Fruit fly (Drosophila melanogaster) whole organism, embryonic: ENCODE measurements around the gene KP78b.
A peak's percentile ranks its signal among the peaks of the same experiment; 100 is the strongest.

ENCODE experiments used
- CG11247 ChIP-seq: fragments of 200-800 bp; sonication (Bioruptor generic); IDR thresholded peaks from 2 replicates; pipeline ENCODE4 v1.3.6; 2022; ENCODE audit warnings: missing biosample characterization, missing genetic modification characterization
- CG12744 ChIP-seq: fragments of 200-800 bp; sonication (Bioruptor generic); optimal IDR thresholded peaks from 2 replicates; lab custom pipeline; 2016; ENCODE audit warnings: missing biosample characterization, missing genetic modification characterization
- CG13775 ChIP-seq: fragments of 200-800 bp; sonication (Bioruptor generic); optimal IDR thresholded peaks from 3 replicates; lab custom pipeline; 2017; ENCODE audit warnings: missing biosample characterization, mild to moderate bottlenecking, missing genetic modification characterization
- CG13894 ChIP-seq: fragments of 200-800 bp; sonication (Bioruptor generic); optimal IDR thresholded peaks from 3 replicates; lab custom pipeline; 2018; ENCODE audit warnings: missing biosample characterization, mild to moderate bottlenecking, missing genetic modification characterization, moderate library complexity
- CG15479 ChIP-seq: fragments of 200-800 bp; sonication (Bioruptor generic); optimal IDR thresholded peaks from 3 replicates; lab custom pipeline; 2019; ENCODE audit warnings: missing biosample characterization, mild to moderate bottlenecking, missing genetic modification characterization, moderate library complexity
- CG17328 ChIP-seq: fragments of 200-800 bp; sonication (Bioruptor generic); IDR thresholded peaks from 2 replicates; pipeline ENCODE4 v1.3.6; 2022; ENCODE audit warnings: missing biosample characterization, missing genetic modification characterization
- CG31388 ChIP-seq: fragments of 200-800 bp; sonication (Bioruptor generic); optimal IDR thresholded peaks from 2 replicates; lab custom pipeline; 2016; ENCODE audit warnings: missing biosample characterization, missing genetic modification characterization
- CG4328 ChIP-seq: fragments of 200-800 bp; sonication (Bioruptor generic); optimal IDR thresholded peaks from 3 replicates; lab custom pipeline; 2017; ENCODE audit warnings: missing biosample characterization, missing genetic modification reagents, missing genetic modification characterization
- CG43689 ChIP-seq: fragments of 200-800 bp; sonication (Bioruptor generic); IDR thresholded peaks from 2 replicates; pipeline ENCODE4 v1.3.6; 2022; ENCODE audit warnings: missing biosample characterization, missing genetic modification characterization
- CG4424 ChIP-seq: fragments of 200-800 bp; sonication (Bioruptor generic); optimal IDR thresholded peaks from 3 replicates; lab custom pipeline; 2016; ENCODE audit warnings: missing biosample characterization, missing genetic modification characterization
- CG6272 ChIP-seq: fragments of 200-800 bp; sonication (Bioruptor generic); IDR thresholded peaks from 2 replicates; pipeline ENCODE4 v1.3.6; 2022; ENCODE audit warnings: missing biosample characterization, missing genetic modification characterization
- CG7357 ChIP-seq: fragments of 200-800 bp; sonication (Bioruptor generic); IDR thresholded peaks from 3 replicates; pipeline ENCODE4 v1.3.6; 2022; ENCODE audit warnings: missing biosample characterization, missing genetic modification characterization
- CG7745 ChIP-seq: fragments of 200-800 bp; sonication (Bioruptor generic); optimal IDR thresholded peaks from 2 replicates; lab custom pipeline; 2018; ENCODE audit warnings: missing biosample characterization, mild to moderate bottlenecking, missing genetic modification characterization, moderate library complexity
- CG8089 ChIP-seq: fragments of 200-800 bp; sonication (Bioruptor generic); optimal IDR thresholded peaks from 3 replicates; lab custom pipeline; 2016; ENCODE audit warnings: missing biosample characterization, missing genetic modification characterization
- Dad ChIP-seq: fragments of 200-800 bp; sonication (Bioruptor generic); optimal IDR thresholded peaks from 3 replicates; lab custom pipeline; 2016; ENCODE audit warnings: missing biosample characterization, missing genetic modification characterization
- Dbx ChIP-seq: fragments of 200-800 bp; sonication (Bioruptor generic); IDR thresholded peaks from 3 replicates; pipeline ENCODE4 v1.3.6; 2022; ENCODE audit warnings: missing biosample characterization, missing genetic modification characterization
- Dfd ChIP-seq, 2 experiments: fragments of >200 bp; optimal IDR thresholded peaks; 2 replicates each; lab custom pipeline; 2017; ENCODE audit warnings: missing biosample characterization in 2 of 2, missing genetic modification characterization in 2 of 2
- ERR ChIP-seq: fragments of 200-800 bp; sonication (Bioruptor generic); optimal IDR thresholded peaks from 2 replicates; lab custom pipeline; 2016; ENCODE audit warnings: missing biosample characterization, missing genetic modification characterization
- HLH54F ChIP-seq: fragments of 200-800 bp; sonication (Bioruptor generic); optimal IDR thresholded peaks from 3 replicates; lab custom pipeline; 2016; ENCODE audit warnings: missing biosample characterization, missing genetic modification characterization
- Lpt ChIP-seq: fragments of >200 bp; optimal IDR thresholded peaks from 2 replicates; lab custom pipeline; 2018; ENCODE audit warnings: missing biosample characterization, missing genetic modification characterization
- Max ChIP-seq: fragments of 200-800 bp; sonication (Bioruptor generic); optimal IDR thresholded peaks from 2 replicates; lab custom pipeline; 2016; ENCODE audit warnings: missing biosample characterization, mild to moderate bottlenecking, missing genetic modification characterization
- Meics ChIP-seq: fragments of 200-800 bp; sonication (Bioruptor generic); optimal IDR thresholded peaks from 2 replicates; lab custom pipeline; 2017; ENCODE audit warnings: missing biosample characterization, mild to moderate bottlenecking, missing genetic modification characterization
- Rfx ChIP-seq: fragments of 200-800 bp; sonication (Bioruptor generic); IDR thresholded peaks from 2 replicates; pipeline ENCODE4 v1.3.6; 2022; ENCODE audit warnings: missing biosample characterization, missing genetic modification characterization
- Spps ChIP-seq: fragments of 200-800 bp; sonication (Bioruptor generic); optimal IDR thresholded peaks from 2 replicates; lab custom pipeline; 2018; ENCODE audit warnings: missing biosample characterization, mild to moderate bottlenecking, missing genetic modification characterization
- Ssrp ChIP-seq: fragments of 200-800 bp; sonication (Bioruptor generic); optimal IDR thresholded peaks from 2 replicates; lab custom pipeline; 2018; ENCODE audit warnings: missing biosample characterization, mild to moderate bottlenecking, missing genetic modification characterization, moderate library complexity
- Stat92E ChIP-seq, 3 experiments: fragments of >200 bp in 2 of 3; fragments of 200-800 bp in 1 of 3; sonication (Bioruptor generic) in 1 of 3; optimal IDR thresholded peaks; 2 replicates each; lab custom pipeline; 2017 to 2019; ENCODE audit warnings: missing biosample characterization in 3 of 3, missing genetic modification characterization in 3 of 3, mild to moderate bottlenecking in 1 of 3, moderate library complexity in 1 of 3
- Trl ChIP-seq, 3 experiments: fragments of >200 bp in 2 of 3; fragments of 200-800 bp in 1 of 3; sonication (Bioruptor generic) in 1 of 3; optimal IDR thresholded peaks; 2 replicates in 1 of 3; 3 replicates in 2 of 3; lab custom pipeline; 2016 to 2017; ENCODE audit warnings: missing biosample characterization in 1 of 3, missing genetic modification characterization in 1 of 3
- al ChIP-seq: fragments of 200-800 bp; sonication (Bioruptor generic); IDR thresholded peaks from 2 replicates; pipeline ENCODE4 v1.3.6; 2022; ENCODE audit warnings: missing biosample characterization, missing genetic modification characterization
- ap ChIP-seq: fragments of 200-800 bp; sonication (Bioruptor generic); IDR thresholded peaks from 2 replicates; pipeline ENCODE4 v1.3.6; 2022; ENCODE audit warnings: missing biosample characterization, missing genetic modification characterization
- chinmo ChIP-seq: fragments of 200-800 bp; sonication (Bioruptor generic); IDR thresholded peaks from 4 replicates; pipeline ENCODE4 v1.3.6; 2022; ENCODE audit warnings: missing biosample characterization, missing genetic modification characterization; ENCODE audit not compliant: partially characterized antibody
- chn ChIP-seq: fragments of 200-800 bp; sonication (Bioruptor generic); optimal IDR thresholded peaks from 2 replicates; lab custom pipeline; 2016; ENCODE audit warnings: missing biosample characterization, missing genetic modification characterization
- da ChIP-seq: fragments of 200-800 bp; sonication (Bioruptor generic); optimal IDR thresholded peaks from 2 replicates; lab custom pipeline; 2016; ENCODE audit warnings: missing biosample characterization, missing genetic modification characterization
- dmrt11E ChIP-seq: fragments of 200-800 bp; sonication (Bioruptor generic); optimal IDR thresholded peaks from 3 replicates; lab custom pipeline; 2018; ENCODE audit warnings: missing biosample characterization, mild to moderate bottlenecking, missing genetic modification characterization, moderate library complexity
- dpn ChIP-seq, 2 experiments: fragments of 200-800 bp; sonication (Bioruptor generic); optimal IDR thresholded peaks; 3 replicates each; lab custom pipeline; 2016; ENCODE audit warnings: missing biosample characterization in 2 of 2, missing genetic modification characterization in 2 of 2
- fd96Cb ChIP-seq: fragments of 200-800 bp; sonication (Bioruptor generic); optimal IDR thresholded peaks from 2 replicates; lab custom pipeline; 2018; ENCODE audit warnings: missing biosample characterization, mild to moderate bottlenecking, missing genetic modification characterization, moderate library complexity
- gcm ChIP-seq: fragments of 200-800 bp; sonication (Bioruptor generic); optimal IDR thresholded peaks from 2 replicates; lab custom pipeline; 2019; ENCODE audit warnings: missing biosample characterization, mild to moderate bottlenecking, missing genetic modification characterization, moderate library complexity
- grn ChIP-seq: fragments of 200-800 bp; sonication (Bioruptor generic); optimal IDR thresholded peaks from 3 replicates; lab custom pipeline; 2017; ENCODE audit warnings: missing biosample characterization, missing genetic modification characterization
- gro ChIP-seq: fragments of 200-800 bp; sonication (Bioruptor generic); optimal IDR thresholded peaks from 2 replicates; lab custom pipeline; 2016; ENCODE audit warnings: missing biosample characterization, missing genetic modification characterization
- hth ChIP-seq: fragments of >200 bp; optimal IDR thresholded peaks from 2 replicates; lab custom pipeline; 2017; ENCODE audit warnings: inconsistent platforms
- jigr1 ChIP-seq: fragments of 200-800 bp; sonication (Bioruptor generic); IDR thresholded peaks from 3 replicates; pipeline ENCODE4 v1.3.6; 2022; ENCODE audit warnings: missing biosample characterization, missing genetic modification characterization
- mam ChIP-seq: fragments of 200-800 bp; sonication (Bioruptor generic); optimal IDR thresholded peaks from 3 replicates; lab custom pipeline; 2016; ENCODE audit warnings: missing biosample characterization, missing genetic modification characterization
- mirr ChIP-seq: fragments of 200-800 bp; sonication (Bioruptor generic); optimal IDR thresholded peaks from 3 replicates; lab custom pipeline; 2018; ENCODE audit warnings: missing biosample characterization, mild to moderate bottlenecking, missing genetic modification characterization
- oc ChIP-seq: fragments of 200-800 bp; sonication (Bioruptor generic); optimal IDR thresholded peaks from 2 replicates; lab custom pipeline; 2018; ENCODE audit warnings: missing biosample characterization, mild to moderate bottlenecking, missing genetic modification characterization, moderate library complexity
- pb ChIP-seq: fragments of 200-800 bp; sonication (Bioruptor generic); optimal IDR thresholded peaks from 3 replicates; lab custom pipeline; 2016; ENCODE audit warnings: missing biosample characterization, missing genetic modification characterization
- pita ChIP-seq: fragments of 200-800 bp; sonication (Bioruptor generic); optimal IDR thresholded peaks from 2 replicates; lab custom pipeline; 2017; ENCODE audit warnings: missing biosample characterization, mild to moderate bottlenecking, missing genetic modification characterization
- psq ChIP-seq: fragments of 200-800 bp; sonication (Bioruptor generic); optimal IDR thresholded peaks from 2 replicates; lab custom pipeline; 2017; ENCODE audit warnings: missing biosample characterization, missing genetic modification characterization
- ro ChIP-seq: fragments of 200-800 bp; sonication (Bioruptor generic); IDR thresholded peaks from 2 replicates; pipeline ENCODE4 v1.3.6; 2022; ENCODE audit warnings: missing biosample characterization, missing genetic modification characterization
- sc ChIP-seq, 3 experiments: fragments of >200 bp in 2 of 3; fragments of 200-800 bp in 1 of 3; sonication (Bioruptor generic) in 1 of 3; optimal IDR thresholded peaks; 2 replicates in 2 of 3; 3 replicates in 1 of 3; lab custom pipeline; 2017; ENCODE audit warnings: mild to moderate bottlenecking in 1 of 3, missing biosample characterization in 1 of 3, missing genetic modification characterization in 1 of 3, missing genetic modification reagents in 1 of 3
- scrt ChIP-seq: fragments of 200-800 bp; sonication (Bioruptor generic); optimal IDR thresholded peaks from 2 replicates; lab custom pipeline; 2018; ENCODE audit warnings: missing biosample characterization, mild to moderate bottlenecking, missing genetic modification characterization, moderate library complexity
- sd ChIP-seq: fragments of 200-800 bp; sonication (Bioruptor generic); optimal IDR thresholded peaks from 3 replicates; lab custom pipeline; 2018; ENCODE audit warnings: missing biosample characterization, mild to moderate bottlenecking, missing genetic modification characterization, moderate library complexity
- tin ChIP-seq: fragments of 200-800 bp; sonication (Bioruptor generic); optimal IDR thresholded peaks from 3 replicates; lab custom pipeline; 2016; ENCODE audit warnings: missing biosample characterization, missing genetic modification characterization

The KP78b gene

dm6 chr3R:11392805-11393204 is 39.9 kb upstream of the KP78b start (continued):
- TF ChIP-seq Stat92E (GFP tag; optimal IDR thresholded peaks at IDR 0.05; lab: Kevin White, UChicago) (no peak), chn (GFP tag; lab: Kevin White, UChicago) (peak; percentile 62), jigr1 (GFP tag; lab: Robert Waterston, UW) (0 out of 3 replicates have a peak, but pooled peaks have one; percentile 13), CG7745 (tag; lab: Kevin White, UChicago) (no peak), Dad (no peak), fd96Cb (tag; lab: Kevin White, UChicago) (no peak), tin (GFP tag; lab: Kevin White, UChicago) (peak; percentile 57), CG8089 (GFP tag; lab: Kevin White, UChicago) (peak; percentile 65), gro (GFP tag; lab: Kevin White, UChicago) (no peak), pita (GFP tag; lab: Kevin White, UChicago) (no peak), hth (lab: Kevin White, UChicago) (no peak), sc (optimal IDR thresholded peaks at IDR 0.05; lab: Kevin White, UChicago) (no peak), sc (GFP tag; optimal IDR thresholded peaks at IDR 0.05; lab: Kevin White, UChicago) (peak; percentile 74), oc (no peak), Dbx (GFP tag; lab: Robert Waterston, UW) (no peak), mam (no peak), CG13775 (GFP tag; lab: Kevin White, UChicago) (peak; percentile 83), Meics (GFP tag; lab: Kevin White, UChicago) (peak; percentile 60), Lpt (GFP tag; lab: Kevin White, UChicago) (no peak), ERR (GFP tag; lab: Kevin White, UChicago) (no peak), HLH54F (GFP tag; lab: Kevin White, UChicago) (no peak), CG17328 (peak; percentile 82), al (GFP tag; lab: Robert Waterston, UW) (no peak), CG6272 (GFP tag; lab: Robert Waterston, UW) (peak; percentile 41; the same call in 1 of the 2 replicates), scrt (GFP tag; lab: Kevin White, UChicago) (no peak), CG13894 (tag; lab: Kevin White, UChicago) (no peak), Rfx (GFP tag; lab: Robert Waterston, UW) (no peak; the same call in 1 of the 2 replicates), dpn (GFP tag; optimal IDR thresholded peaks at IDR 0.05; lab: Kevin White, UChicago) (peak; percentile 2 to 73), pb (GFP tag; lab: Kevin White, UChicago) (peak; percentile 71), dmrt11E (tag; lab: Kevin White, UChicago) (peak; percentile 83), ro (GFP tag; lab: Robert Waterston, UW) (0 out of 2 replicates have a peak, but pooled peaks have one; percentile 37), CG12744 (peak; percentile 73), gcm (GFP tag; lab: Kevin White, UChicago) (no peak), ap (peak; percentile 67), Dfd (GFP tag; optimal IDR thresholded peaks at IDR 0.05; lab: Kevin White, UChicago) (peak in 1 of 2 experiments; percentile 32), CG4424 (GFP tag; lab: Kevin White, UChicago) (peak; percentile 77), mirr (no peak), sd (tag; lab: Kevin White, UChicago) (no peak), da (GFP tag; lab: Kevin White, UChicago) (peak; percentile 11), Ssrp (tag; lab: Kevin White, UChicago) (peak; percentile 45), CG43689 (GFP tag; lab: Robert Waterston, UW) (peak; percentile 52; the same call in 1 of the 2 replicates), chinmo (no peak), grn (GFP tag; lab: Kevin White, UChicago) (no peak), Max (GFP tag; lab: Kevin White, UChicago) (no peak), CG15479 (GFP tag; lab: Kevin White, UChicago) (peak; percentile 44), CG7357 (GFP tag; lab: Robert Waterston, UW) (0 out of 3 replicates have a peak, but pooled peaks have one; percentile 31), CG31388 (GFP tag; lab: Kevin White, UChicago) (no peak), CG4328 (peak; percentile 65), Spps (peak; percentile 30), Trl (optimal IDR thresholded peaks at IDR 0.05; lab: Kevin White, UChicago) (peak in 1 of 2 experiments; percentile 8), Trl (GFP tag; optimal IDR thresholded peaks at IDR 0.05; lab: Kevin White, UChicago) (peak; percentile 69), psq (GFP tag; lab: Kevin White, UChicago) (no peak), CG11247 (GFP tag; lab: Robert Waterston, UW) (no peak)
